Worm (Caenorhabditis elegans) whole organism, L2 larva: ENCODE results near the gene phat-6.

Source experiments
- R02D3.7 ChIP-seq: fragments of 150-350 bp; optimal IDR thresholded peaks from 2 replicates; lab custom pipeline; 2014; ENCODE audit warnings: missing biosample characterization, missing genetic modification characterization
- ama-1 ChIP-seq: fragments of 150-350 bp; optimal IDR thresholded peaks from 2 replicates; lab custom pipeline; 2018; ENCODE audit warnings: inconsistent platforms
- ceh-16 ChIP-seq: fragments of 150-350 bp; optimal IDR thresholded peaks from 2 replicates; lab custom pipeline; 2014; ENCODE audit warnings: missing biosample characterization, missing genetic modification characterization
- ceh-82 ChIP-seq: fragments of 150-350 bp; optimal IDR thresholded peaks from 2 replicates; lab custom pipeline; 2014; ENCODE audit warnings: missing biosample characterization, missing genetic modification characterization
- egl-27 ChIP-seq: sonication (generic microtip); optimal IDR thresholded peaks from 3 replicates; lab custom pipeline; 2017; ENCODE audit warnings: missing biosample characterization, missing genetic modification reagents, missing genetic modification characterization
- fos-1 ChIP-seq: fragments of 150-350 bp; optimal IDR thresholded peaks from 2 replicates; lab custom pipeline; 2014; ENCODE audit warnings: missing biosample characterization, missing genetic modification characterization
- lin-11 ChIP-seq: fragments of 150-350 bp; sonication (generic microtip); optimal IDR thresholded peaks from 2 replicates; lab custom pipeline; 2014; ENCODE audit warnings: missing biosample characterization, missing genetic modification characterization, inconsistent platforms, mixed read lengths
- lsy-2 ChIP-seq, 2 experiments: fragments of 150-350 bp in 1 of 2; sonication (generic microtip) in 1 of 2; optimal IDR thresholded peaks; 2 replicates each; lab custom pipeline; 2014 to 2017; ENCODE audit warnings: missing biosample characterization in 2 of 2, missing genetic modification characterization in 2 of 2
- nhr-237 ChIP-seq: fragments of 150-350 bp; optimal IDR thresholded peaks from 2 replicates; lab custom pipeline; 2014; ENCODE audit warnings: missing biosample characterization, missing genetic modification characterization
- skn-1 ChIP-seq: sonication (generic microtip); optimal IDR thresholded peaks from 2 replicates; lab custom pipeline; 2017; ENCODE audit warnings: missing biosample characterization, missing genetic modification characterization
- snpc-4 ChIP-seq: fragments of 150-350 bp; optimal IDR thresholded peaks from 2 replicates; lab custom pipeline; 2014; ENCODE audit warnings: missing biosample characterization, missing genetic modification characterization
- unc-55 ChIP-seq: fragments of 150-350 bp; sonication (generic microtip); optimal IDR thresholded peaks from 3 replicates; lab custom pipeline; 2014; ENCODE audit warnings: missing biosample characterization, missing genetic modification reagents, missing genetic modification characterization
- unc-62 ChIP-seq: fragments of 150-350 bp; optimal IDR thresholded peaks from 2 replicates; lab custom pipeline; 2014; ENCODE audit warnings: missing biosample characterization, missing genetic modification reagents, missing genetic modification characterization
- ztf-4 ChIP-seq: fragments of 150-350 bp; optimal IDR thresholded peaks from 2 replicates; lab custom pipeline; 2014; ENCODE audit warnings: missing biosample characterization, missing genetic modification characterization

ce11 chrX:15194283-15194682 lies at the start of gene phat-6:
- no peak for TF ChIP-seq lin-11 (tag; lab: Kevin White, UChicago)
- no peak for TF ChIP-seq ceh-16
- no peak for TF ChIP-seq fos-1 (tag; lab: Kevin White, UChicago)
- no peak for TF ChIP-seq unc-62 (GFP tag; lab: Kevin White, UChicago)
- no peak for TF ChIP-seq R02D3.7 (tag; lab: Kevin White, UChicago)
- no peak for TF ChIP-seq lsy-2 (tag; optimal IDR thresholded peaks at IDR 0.05; lab: Kevin White, UChicago)
- TF ChIP-seq skn-1 (tag; lab: Kevin White, UChicago) = no peak
- no peak for TF ChIP-seq ceh-82 (tag; lab: Kevin White, UChicago)
- TF ChIP-seq nhr-237 (tag; lab: Kevin White, UChicago) = no peak
- TF ChIP-seq ama-1 (lab: Kevin White, UChicago) = no peak
- TF ChIP-seq ztf-4 (tag; lab: Kevin White, UChicago) = no peak
- TF ChIP-seq egl-27 (tag; lab: Kevin White, UChicago) = no peak
- TF ChIP-seq unc-55 (GFP tag; lab: Kevin White, UChicago) = no peak
- no peak for TF ChIP-seq snpc-4 (tag; lab: Kevin White, UChicago)
